Worm (Caenorhabditis elegans) whole organism, L2 larva: ENCODE measurements around the gene R07E5.7.
"Not testable (repeated sequence)": the region's sequence is repeated elsewhere in the genome, so short reads cannot be mapped to it uniquely, and the experiment has no call there.

Experiments used
- Y55F3AM.14 ChIP-seq: fragments of 200-800 bp; sonication (Bioruptor generic); optimal IDR thresholded peaks from 2 replicates; lab custom pipeline; 2018; ENCODE audit warnings: mild to moderate bottlenecking, missing genetic modification characterization, missing compliant biosample characterization
- ZK546.5 ChIP-seq: sonication (generic microtip); optimal IDR thresholded peaks from 2 replicates; lab custom pipeline; 2017; ENCODE audit warnings: missing biosample characterization, missing genetic modification characterization
- elt-3 ChIP-seq: sonication (generic microtip); optimal IDR thresholded peaks from 2 replicates; lab custom pipeline; 2017; ENCODE audit warnings: missing biosample characterization, missing genetic modification characterization
- lin-39 ChIP-seq: fragments of 150-350 bp; optimal IDR thresholded peaks from 2 replicates; lab custom pipeline; 2014; ENCODE audit warnings: missing biosample characterization, missing genetic modification reagents, missing genetic modification characterization
- lsy-2 ChIP-seq, 2 experiments: fragments of 150-350 bp in 1 of 2; sonication (generic microtip) in 1 of 2; optimal IDR thresholded peaks; 2 replicates each; lab custom pipeline; 2014 to 2017; ENCODE audit warnings: missing biosample characterization in 2 of 2, missing genetic modification characterization in 2 of 2
- nhr-237 ChIP-seq: fragments of 150-350 bp; optimal IDR thresholded peaks from 2 replicates; lab custom pipeline; 2014; ENCODE audit warnings: missing biosample characterization, missing genetic modification characterization
- sma-3 ChIP-seq: sonication (generic microtip); optimal IDR thresholded peaks from 2 replicates; lab custom pipeline; 2016; ENCODE audit warnings: missing genetic modification reagents, missing genetic modification characterization, missing compliant biosample characterization
- snpc-4 ChIP-seq: fragments of 150-350 bp; optimal IDR thresholded peaks from 2 replicates; lab custom pipeline; 2014; ENCODE audit warnings: missing biosample characterization, missing genetic modification characterization

ce11 chrIII:4378600-4379293, 40.2 kb downstream of the R07E5.7 start:
- peak; percentile 32 for TF ChIP-seq Y55F3AM.14
- TF ChIP-seq elt-3 (tag; lab: Kevin White, UChicago); ZK546.5; snpc-4 (tag; lab: Kevin White, UChicago); lin-39 (tag; lab: Kevin White, UChicago); nhr-237: not testable (repeated sequence)
- TF ChIP-seq lsy-2 (tag; optimal IDR thresholded peaks at IDR 0.05; lab: Kevin White, UChicago), result peak in 1 of 2 experiments; percentile 62
- peak; percentile 58 for TF ChIP-seq sma-3 (GFP tag; lab: Kevin White, UChicago)
